Worm (Caenorhabditis elegans) whole organism, midembryonic: ENCODE data around the gene his-70.

ENCODE experiments used
- T22C8.4 ChIP-seq: fragments of 200-800 bp; sonication (Bioruptor generic); IDR thresholded peaks from 2 replicates; pipeline ENCODE4 v1.3.6; 2022; ENCODE audit warnings: missing genetic modification characterization, missing compliant biosample characterization
- cog-1 ChIP-seq: sonication (generic microtip); optimal IDR thresholded peaks from 2 replicates; lab custom pipeline; 2016; ENCODE audit warnings: missing genetic modification characterization, missing compliant biosample characterization
- flt-1 ChIP-seq: fragments of 200-800 bp; sonication (Bioruptor generic); IDR thresholded peaks from 2 replicates; pipeline ENCODE4 v1.3.6; 2022; ENCODE audit warnings: missing genetic modification characterization, missing compliant biosample characterization
- klf-2 ChIP-seq: fragments of 200-800 bp; sonication (Bioruptor generic); conservative IDR thresholded peaks from 2 replicates; pipeline ENCODE4 v1.3.6; 2022; ENCODE audit warnings: missing genetic modification reagents, missing genetic modification characterization, missing compliant biosample characterization
- med-1 ChIP-seq: sonication (generic microtip); optimal IDR thresholded peaks from 2 replicates; lab custom pipeline; 2017; ENCODE audit warnings: missing genetic modification characterization, mild to moderate bottlenecking, missing compliant biosample characterization, antibody characterized with exemption, missing genetic modification reagents; ENCODE audit not compliant: insufficient read depth
- ref-1 ChIP-seq: fragments of 200-800 bp; sonication (Bioruptor generic); conservative IDR thresholded peaks from 2 replicates; pipeline ENCODE4 v1.3.6; 2022; ENCODE audit warnings: missing genetic modification reagents, missing genetic modification characterization, missing compliant biosample characterization
- tab-1 ChIP-seq: fragments of 200-800 bp; sonication (Bioruptor generic); IDR thresholded peaks from 2 replicates; pipeline ENCODE4 v1.3.6; 2022; ENCODE audit warnings: missing genetic modification characterization, missing compliant biosample characterization
- ztf-23 ChIP-seq: fragments of 200-800 bp; sonication (Bioruptor generic); IDR thresholded peaks from 2 replicates; pipeline ENCODE4 v1.3.6; 2022; ENCODE audit warnings: missing genetic modification reagents, missing genetic modification characterization, missing compliant biosample characterization
- ztf-29 ChIP-seq: fragments of 200-800 bp; sonication (Bioruptor generic); IDR thresholded peaks from 2 replicates; pipeline ENCODE4 v1.3.6; 2022; ENCODE audit warnings: missing genetic modification reagents, missing genetic modification characterization, missing compliant biosample characterization

his-70 gene

DNA sequence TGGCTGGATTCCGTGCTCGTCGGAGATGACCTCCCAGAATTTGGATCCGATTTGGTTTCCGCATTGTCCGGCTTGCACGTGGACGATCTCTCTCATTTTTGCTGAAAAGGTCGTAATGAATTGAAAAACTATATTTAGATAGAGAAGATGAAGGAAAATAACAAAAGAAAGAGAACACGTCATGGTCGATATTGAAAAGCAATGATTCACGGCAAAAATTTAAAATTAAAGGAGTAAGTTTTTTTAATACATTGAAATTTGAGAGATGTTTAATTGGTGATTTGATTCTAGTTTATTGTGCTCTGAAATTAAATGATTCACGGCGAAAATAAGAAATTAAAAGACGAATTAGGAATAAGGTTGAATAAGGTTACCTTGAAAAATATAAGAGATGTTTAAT, 42.4 kb downstream of the his-70 start, which contains the start of gene tbb-2:
tbb-2 (minus strand) TSS at position 101 of the 400 bp plus-strand sequence.
- TF ChIP-seq tab-1 (no peak), klf-2 (GFP tag; lab: Robert Waterston, UW) (no peak), flt-1 (GFP tag; lab: Robert Waterston, UW) (no peak), ztf-23 (GFP tag; lab: Robert Waterston, UW) (no peak), T22C8.4 (no peak), cog-1 (tag; lab: Kevin White, UChicago) (no peak), ztf-29 (GFP tag; lab: Robert Waterston, UW) (no peak), ref-1 (no peak)

DNA sequence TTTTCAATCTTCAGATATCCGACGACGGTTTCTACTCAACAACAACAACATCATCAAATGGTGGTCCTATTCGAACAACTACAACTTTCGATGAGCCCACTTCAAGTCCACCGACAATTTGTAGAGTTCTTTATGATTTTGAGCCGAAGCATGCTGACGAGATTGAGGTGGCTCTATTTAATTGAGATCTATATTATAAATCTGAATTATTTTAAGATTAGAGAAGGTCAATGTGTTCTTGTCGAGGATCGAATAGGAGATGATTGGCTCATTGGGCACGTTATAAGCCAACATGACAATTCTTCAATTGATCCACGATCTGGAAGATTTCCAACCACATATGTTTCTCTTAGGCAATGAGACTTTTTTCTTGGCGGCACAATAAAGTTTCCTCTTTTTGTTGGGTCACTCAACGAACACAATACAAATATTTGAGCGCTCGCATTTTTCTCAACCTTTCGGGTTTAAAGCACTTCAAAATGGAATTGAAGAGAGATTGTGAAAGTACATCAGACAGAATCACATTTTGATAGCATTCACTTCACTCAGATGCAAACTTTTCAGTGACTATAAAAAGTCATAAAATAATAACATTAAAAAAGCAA, 44.4 kb downstream of the his-70 start:
- TF ChIP-seq med-1 (GFP tag; lab: Kevin White, UChicago), result no peak
- TF ChIP-seq T22C8.4, result no peak
- TF ChIP-seq flt-1 (GFP tag; lab: Robert Waterston, UW), result no peak
- TF ChIP-seq ref-1, result no peak
- no peak for TF ChIP-seq ztf-23 (GFP tag; lab: Robert Waterston, UW)
- TF ChIP-seq tab-1, result no peak
- TF ChIP-seq klf-2 (GFP tag; lab: Robert Waterston, UW), result no peak
- TF ChIP-seq cog-1 (tag; lab: Kevin White, UChicago), result no peak
- no peak for TF ChIP-seq ztf-29 (GFP tag; lab: Robert Waterston, UW)

DNA sequence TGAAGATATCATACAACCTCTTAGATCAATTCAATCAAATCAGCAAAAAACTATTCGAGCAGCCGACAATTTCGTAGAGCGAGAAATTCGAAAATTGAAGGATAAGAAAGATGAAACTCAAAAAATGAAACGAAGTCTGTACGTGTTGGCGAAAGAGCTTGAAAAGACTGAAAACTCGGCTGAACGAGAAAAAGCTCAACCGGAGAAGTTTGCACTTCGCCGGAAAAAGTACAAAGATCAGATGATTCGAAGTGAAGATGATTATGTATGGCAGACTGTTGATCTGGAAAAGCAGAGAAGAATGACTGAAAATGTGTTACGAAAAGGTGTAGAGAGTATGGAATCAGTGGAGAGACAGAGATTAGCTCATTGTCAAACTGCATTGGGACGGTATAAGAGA, 46.9 kb downstream of the his-70 start:
- TF ChIP-seq T22C8.4, result no peak
- no peak for TF ChIP-seq ztf-29 (GFP tag; lab: Robert Waterston, UW)
- TF ChIP-seq ref-1, result no peak

- TF ChIP-seq tab-1, result no peak
- TF ChIP-seq ztf-29 (GFP tag; lab: Robert Waterston, UW), result no peak
- no peak for TF ChIP-seq med-1 (GFP tag; lab: Kevin White, UChicago)
- TF ChIP-seq ztf-23 (GFP tag; lab: Robert Waterston, UW), result no peak
- TF ChIP-seq klf-2 (GFP tag; lab: Robert Waterston, UW), result no peak
- TF ChIP-seq T22C8.4, result no peak
- TF ChIP-seq ref-1, result no peak
- no peak for TF ChIP-seq flt-1 (GFP tag; lab: Robert Waterston, UW)
Measured at ce11 chrIII:4012036-4012435, 47.9 kb downstream of the his-70 start, which contains the start of gene C36E8.4. TSS of gene C36E8.4 (plus strand) at chrIII:4012336.

DNA sequence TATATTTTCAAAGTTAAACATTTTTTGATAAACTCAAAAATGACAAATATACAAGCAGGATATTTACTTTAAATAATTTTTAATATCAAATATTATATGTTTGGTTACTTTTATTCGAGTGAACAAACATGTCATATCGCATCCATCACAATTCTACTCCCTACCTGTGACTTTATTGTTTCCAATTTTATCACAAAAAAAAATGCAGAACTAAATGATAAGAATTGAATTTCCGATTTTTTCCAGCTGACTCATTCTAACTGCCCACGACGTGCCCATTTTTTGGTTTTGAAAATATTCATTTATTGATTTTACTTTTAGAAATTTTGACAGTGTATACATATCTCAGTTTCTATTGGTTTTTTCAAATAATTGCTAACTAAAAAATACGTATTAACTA, 48.9 kb downstream of the his-70 start:
- no peak for TF ChIP-seq tab-1
- no peak for TF ChIP-seq T22C8.4
- TF ChIP-seq ztf-23 (GFP tag; lab: Robert Waterston, UW), result no peak

DNA sequence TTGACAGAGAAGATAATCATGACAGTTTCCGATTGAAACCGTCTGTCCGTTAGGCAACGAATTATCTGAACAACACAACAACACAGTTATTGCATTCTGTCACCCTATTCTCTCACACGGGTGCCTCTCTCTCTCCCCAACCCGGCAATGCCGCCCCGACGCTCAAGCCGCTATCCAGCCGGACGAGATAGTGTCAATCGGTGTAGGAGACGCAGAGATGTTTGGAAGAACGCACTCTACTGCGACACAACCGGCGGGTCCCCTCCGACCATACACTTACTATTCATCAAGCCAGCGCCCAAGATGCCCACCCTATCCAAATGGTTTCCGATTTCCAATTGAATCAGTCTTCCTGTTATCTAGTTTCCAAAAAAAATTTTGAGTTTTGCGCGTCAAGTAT, 49.8 kb downstream of the his-70 start:
- TF ChIP-seq med-1 (GFP tag; lab: Kevin White, UChicago) (no peak), ztf-29 (GFP tag; lab: Robert Waterston, UW) (peak; percentile 99), ztf-23 (GFP tag; lab: Robert Waterston, UW) (peak; percentile 24; the same call in 1 of the 2 replicates), tab-1 (no peak), ref-1 (no peak), cog-1 (tag; lab: Kevin White, UChicago) (peak; percentile 59), klf-2 (GFP tag; lab: Robert Waterston, UW) (no peak), T22C8.4 (no peak), flt-1 (GFP tag; lab: Robert Waterston, UW) (peak; percentile 65)
